1 fruit fly cellular context compared by ENCODE assay signal in the genomic region with DNA sequence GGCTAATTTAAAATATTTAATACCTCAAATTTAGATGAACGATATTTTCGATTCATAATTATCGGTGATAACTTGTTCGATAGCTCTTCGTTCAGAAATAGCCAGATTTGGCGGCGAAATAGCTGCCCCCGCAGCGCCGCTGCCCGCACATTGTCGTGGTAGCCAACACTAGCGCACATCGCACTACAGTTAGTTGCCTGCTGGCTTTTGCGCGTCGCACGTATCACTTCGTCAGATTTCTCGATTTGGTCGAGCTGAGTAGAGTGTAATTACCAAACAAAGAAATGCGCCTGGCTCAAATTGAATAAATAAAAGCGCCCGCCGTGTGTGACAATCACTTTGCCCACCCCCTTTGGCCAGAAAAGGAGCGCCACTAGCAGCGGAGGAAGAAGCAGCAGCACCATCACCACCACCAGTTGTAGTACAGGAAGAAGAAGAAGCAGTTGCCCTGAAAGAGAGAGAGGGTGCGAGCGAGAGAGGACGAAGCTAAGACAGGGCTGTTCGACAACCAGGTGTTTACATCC.
TF ChIP-seq lines count a peak whose summit lies in the region.

TSS of gene Abcd3 (plus strand) at position 145 of the 524 bp plus-strand sequence.

TF ChIP-seq in whole organism, embryonic, 481 proteins besides CTCF, POLR2A, EP300 and RAD21 (continued from another document and continues in another):
- TF ChIP-seq CG7786 (GFP tag; optimal IDR thresholded peaks at IDR 0.05; lab: Kevin White, UChicago) (peak; percentile 19), gt (GFP tag; IDR thresholded peaks at IDR 0.05; lab: Robert Waterston, UW) (no peak), CG1233 (GFP tag; optimal IDR thresholded peaks at IDR 0.05; lab: Kevin White, UChicago) (no peak), CG11695 (GFP tag; IDR thresholded peaks at IDR 0.05; lab: Robert Waterston, UW) (no peak), twi (tag; optimal IDR thresholded peaks at IDR 0.05; lab: Kevin White, UChicago) (peak; percentile 59), CG8089 (GFP tag; optimal IDR thresholded peaks at IDR 0.05; lab: Kevin White, UChicago) (peak; percentile 31), CG7963 (GFP tag; IDR thresholded peaks at IDR 0.05; lab: Robert Waterston, UW; ENCODE audit: partially characterized antibody) (peak; percentile 62; the same call in 2 of the 3 replicates), caup (GFP tag; optimal IDR thresholded peaks at IDR 0.05; lab: Kevin White, UChicago; ENCODE audit: severe bottlenecking) (peak; percentile 45), lola (GFP tag; optimal IDR thresholded peaks at IDR 0.05; lab: Kevin White, UChicago) (no peak), ap (GFP tag; IDR thresholded peaks at IDR 0.05; lab: Robert Waterston, UW) (no peak), esg (GFP tag; conservative IDR thresholded peaks at IDR 0.05; lab: Robert Waterston, UW) (no peak), Gsc (GFP tag; IDR thresholded peaks at IDR 0.05; lab: Robert Waterston, UW) (no peak), toy (GFP tag; IDR thresholded peaks at IDR 0.05; lab: Robert Waterston, UW) (no peak), Nf-YA (GFP tag; IDR thresholded peaks at IDR 0.05; lab: Robert Waterston, UW) (no peak), CG2199 (GFP tag; IDR thresholded peaks at IDR 0.05; lab: Robert Waterston, UW) (no peak), ems (GFP tag; optimal IDR thresholded peaks at IDR 0.05; lab: Kevin White, UChicago) (peak; percentile 31), emc (GFP tag; optimal IDR thresholded peaks at IDR 0.05; lab: Kevin White, UChicago) (no peak), CG12744 (GFP tag; optimal IDR thresholded peaks at IDR 0.05; lab: Kevin White, UChicago) (no peak), CG11456 (GFP tag; IDR thresholded peaks at IDR 0.05; lab: Robert Waterston, UW) (0 out of 3 replicates have a peak, but pooled peaks have one; percentile 49), gcm (GFP tag; optimal IDR thresholded peaks at IDR 0.05; lab: Kevin White, UChicago) (peak; percentile 56), CG6791 (GFP tag; IDR thresholded peaks at IDR 0.05; lab: Robert Waterston, UW; ENCODE audit: partially characterized antibody) (peak; percentile 75), NK7.1 (GFP tag; optimal IDR thresholded peaks at IDR 0.05; lab: Kevin White, UChicago) (no peak), CG17385 (GFP tag; optimal IDR thresholded peaks at IDR 0.05; lab: Kevin White, UChicago) (peak; percentile 100), nerfin-1 (tag; optimal IDR thresholded peaks at IDR 0.05; lab: Kevin White, UChicago) (peak; percentile 68), Fer1 (GFP tag; optimal IDR thresholded peaks at IDR 0.05; lab: Kevin White, UChicago) (peak; percentile 71), Atf6 (GFP tag; IDR thresholded peaks at IDR 0.05; lab: Robert Waterston, UW) (0 out of 2 replicates have a peak, but pooled peaks have one; percentile 15), CG2875 (GFP tag; optimal IDR thresholded peaks at IDR 0.05; lab: Kevin White, UChicago) (no peak), CG31365 (tag; optimal IDR thresholded peaks at IDR 0.05; lab: Kevin White, UChicago) (peak; percentile 23), CG1603 (tag; optimal IDR thresholded peaks at IDR 0.05; lab: Kevin White, UChicago) (peak; percentile 49), shn (GFP tag; optimal IDR thresholded peaks at IDR 0.05; lab: Kevin White, UChicago) (peak; percentile 1), org-1 (GFP tag; optimal IDR thresholded peaks at IDR 0.05; lab: Kevin White, UChicago) (no peak), H2.0 (GFP tag; IDR thresholded peaks at IDR 0.05; lab: Robert Waterston, UW) (no peak), CG4617 (GFP tag; optimal IDR thresholded peaks at IDR 0.05; lab: Kevin White, UChicago; ENCODE audit: borderline replicate concordance) (peak; percentile 36), pita (GFP tag; optimal IDR thresholded peaks at IDR 0.05; lab: Kevin White, UChicago) (no peak), sisA (GFP tag; IDR thresholded peaks at IDR 0.05; lab: Robert Waterston, UW) (no peak), Mrtf (GFP tag; IDR thresholded peaks at IDR 0.05; lab: Robert Waterston, UW) (no peak), ttk (GFP tag; IDR thresholded peaks at IDR 0.05; lab: Robert Waterston, UW) (no peak), Hr39 (optimal IDR thresholded peaks at IDR 0.05; lab: Kevin White, UChicago) (no peak), NC2α (GFP tag; optimal IDR thresholded peaks at IDR 0.05; lab: Kevin White, UChicago) (no peak), Fer2 (tag; optimal IDR thresholded peaks at IDR 0.05; lab: Kevin White, UChicago) (no peak), CG2129 (GFP tag; IDR thresholded peaks at IDR 0.05; lab: Robert Waterston, UW; ENCODE audit: partially characterized antibody) (no peak), CG32772 (GFP tag; IDR thresholded peaks at IDR 0.05; lab: Robert Waterston, UW) (no peak), wdn (GFP tag; IDR thresholded peaks at IDR 0.05; lab: Robert Waterston, UW) (no peak), CG43689 (GFP tag; IDR thresholded peaks at IDR 0.05; lab: Robert Waterston, UW) (no peak), PHDP (tag; optimal IDR thresholded peaks at IDR 0.05; lab: Kevin White, UChicago) (peak; percentile 26), CG10959 (GFP tag; IDR thresholded peaks at IDR 0.05; lab: Robert Waterston, UW) (no peak), CG10209 (GFP tag; optimal IDR thresholded peaks at IDR 0.05; lab: Kevin White, UChicago) (peak; percentile 26), CG17568 (GFP tag; optimal IDR thresholded peaks at IDR 0.05; lab: Kevin White, UChicago) (no peak), CG14050 (GFP tag; IDR thresholded peaks at IDR 0.05; lab: Robert Waterston, UW) (no peak), kah (GFP tag; optimal IDR thresholded peaks at IDR 0.05; lab: Kevin White, UChicago) (peak; percentile 75), CG7839 (tag; optimal IDR thresholded peaks at IDR 0.05; lab: Kevin White, UChicago) (peak; percentile 25), CG2202 (tag; optimal IDR thresholded peaks at IDR 0.05; lab: Kevin White, UChicago) (peak; percentile 27), CG10431 (GFP tag; optimal IDR thresholded peaks at IDR 0.05; lab: Kevin White, UChicago) (no peak), Lhr (GFP tag; optimal IDR thresholded peaks at IDR 0.05; lab: Kevin White, UChicago) (peak; percentile 2), nerfin-2 (GFP tag; IDR thresholded peaks at IDR 0.05; lab: Robert Waterston, UW; ENCODE audit: partially characterized antibody) (peak; percentile 71), CG16863 (GFP tag; optimal IDR thresholded peaks at IDR 0.05; lab: Kevin White, UChicago) (no peak), Bgb (GFP tag; IDR thresholded peaks at IDR 0.05; lab: Robert Waterston, UW; ENCODE audit: partially characterized antibody) (peak; percentile 74), CG7745 (tag; optimal IDR thresholded peaks at IDR 0.05; lab: Kevin White, UChicago) (no peak), tgo (GFP tag; IDR thresholded peaks at IDR 0.05; lab: Robert Waterston, UW) (no peak), Hsf (GFP tag; optimal IDR thresholded peaks at IDR 0.05; lab: Kevin White, UChicago) (no peak), aop (GFP tag; IDR thresholded peaks at IDR 0.05; lab: Robert Waterston, UW) (no peak), CG1647 (GFP tag; optimal IDR thresholded peaks at IDR 0.05; lab: Kevin White, UChicago) (no peak), ham (GFP tag; IDR thresholded peaks at IDR 0.05; lab: Robert Waterston, UW) (no peak), chif (GFP tag; optimal IDR thresholded peaks at IDR 0.05; lab: Kevin White, UChicago) (peak in 1 of 2 experiments; percentile 0), Hmr (GFP tag; optimal IDR thresholded peaks at IDR 0.05; lab: Kevin White, UChicago) (peak; percentile 73), D19B (GFP tag; optimal IDR thresholded peaks at IDR 0.05; lab: Kevin White, UChicago) (no peak), Meics (GFP tag; optimal IDR thresholded peaks at IDR 0.05; lab: Kevin White, UChicago) (peak; percentile 29), bigmax (GFP tag; optimal IDR thresholded peaks at IDR 0.05; lab: Kevin White, UChicago) (no peak), CG8765 (GFP tag; IDR thresholded peaks at IDR 0.05; lab: Robert Waterston, UW) (no peak), Dfd (GFP tag; optimal IDR thresholded peaks at IDR 0.05; lab: Kevin White, UChicago) (no peak), CG14014 (GFP tag; IDR thresholded peaks at IDR 0.05; lab: Robert Waterston, UW) (peak; percentile 34; the same call in 1 of the 2 replicates), Six4 (GFP tag; optimal IDR thresholded peaks at IDR 0.05; lab: Kevin White, UChicago) (no peak), Atf-2 (GFP tag; optimal IDR thresholded peaks at IDR 0.05; lab: Kevin White, UChicago) (no peak), CG31441 (GFP tag; IDR thresholded peaks at IDR 0.05; lab: Robert Waterston, UW) (0 out of 2 replicates have a peak, but pooled peaks have one; percentile 24), stc (GFP tag; IDR thresholded peaks at IDR 0.05; lab: Robert Waterston, UW) (0 out of 2 replicates have a peak, but pooled peaks have one; percentile 12), tap (tag; optimal IDR thresholded peaks at IDR 0.05; lab: Kevin White, UChicago) (no peak), dimm (GFP tag; IDR thresholded peaks at IDR 0.05; lab: Robert Waterston, UW) (no peak), jigr1 (GFP tag; IDR thresholded peaks at IDR 0.05; lab: Robert Waterston, UW) (no peak), Drgx (GFP tag; IDR thresholded peaks at IDR 0.05; lab: Robert Waterston, UW) (no peak), CG12236 (GFP tag; optimal IDR thresholded peaks at IDR 0.05; lab: Kevin White, UChicago) (no peak), Blimp-1 (GFP tag; optimal IDR thresholded peaks at IDR 0.05; lab: Kevin White, UChicago) (no peak), CG18011 (GFP tag; optimal IDR thresholded peaks at IDR 0.05; lab: Kevin White, UChicago) (no peak), CG6254 (GFP tag; optimal IDR thresholded peaks at IDR 0.05; lab: Kevin White, UChicago) (peak; percentile 31), CG3407 (GFP tag; optimal IDR thresholded peaks at IDR 0.05; lab: Kevin White, UChicago) (no peak), hb (GFP tag; IDR thresholded peaks at IDR 0.05; lab: Robert Waterston, UW; ENCODE audit: partially characterized antibody) (peak; percentile 67; the same call in 2 of the 3 replicates), phol (tag; optimal IDR thresholded peaks at IDR 0.05; lab: Kevin White, UChicago) (no peak), CG3995 (GFP tag; optimal IDR thresholded peaks at IDR 0.05; lab: Kevin White, UChicago) (no peak), zen2 (GFP tag; IDR thresholded peaks at IDR 0.05; lab: Robert Waterston, UW; ENCODE audit: partially characterized antibody) (peak; percentile 62), sima (GFP tag; optimal IDR thresholded peaks at IDR 0.05; lab: Kevin White, UChicago) (no peak), CG3847 (GFP tag; IDR thresholded peaks at IDR 0.05; lab: Robert Waterston, UW) (peak; percentile 33; the same call in 1 of the 2 replicates), CG8924 (tag; optimal IDR thresholded peaks at IDR 0.05; lab: Kevin White, UChicago) (peak; percentile 69), Sry-β (GFP tag; optimal IDR thresholded peaks at IDR 0.05; lab: Kevin White, UChicago) (peak; percentile 99), Pdp1 (GFP tag; optimal IDR thresholded peaks at IDR 0.05; lab: Kevin White, UChicago) (peak; percentile 21 to 59), ewg (GFP tag; optimal IDR thresholded peaks at IDR 0.05; lab: Kevin White, UChicago) (peak; percentile 38), lmd (GFP tag; IDR thresholded peaks at IDR 0.05; lab: Robert Waterston, UW) (no peak), Nf-YB (GFP tag; optimal IDR thresholded peaks at IDR 0.05; lab: Kevin White, UChicago) (peak; percentile 13), CG16813 (GFP tag; IDR thresholded peaks at IDR 0.05; lab: Robert Waterston, UW; ENCODE audit: partially characterized antibody) (peak; percentile 60; the same call in 2 of the 3 replicates), CG13123 (GFP tag; optimal IDR thresholded peaks at IDR 0.05; lab: Kevin White, UChicago) (no peak), Mes4 (GFP tag; optimal IDR thresholded peaks at IDR 0.05; lab: Kevin White, UChicago) (no peak), row (GFP tag; IDR thresholded peaks at IDR 0.05; lab: Robert Waterston, UW) (peak; percentile 73; the same call in 2 of the 3 replicates), trh (GFP tag; optimal IDR thresholded peaks at IDR 0.05; lab: Kevin White, UChicago) (no peak), Side (GFP tag; optimal IDR thresholded peaks at IDR 0.05; lab: Kevin White, UChicago) (peak; percentile 34), Scr (GFP tag; IDR thresholded peaks at IDR 0.05; lab: Robert Waterston, UW; ENCODE audit: partially characterized antibody) (peak; percentile 68), wor (GFP tag; IDR thresholded peaks at IDR 0.05; lab: Robert Waterston, UW) (no peak), nmo (GFP tag; optimal IDR thresholded peaks at IDR 0.05; lab: Kevin White, UChicago) (peak; percentile 27), Xbp1 (GFP tag; optimal IDR thresholded peaks at IDR 0.05; lab: Kevin White, UChicago) (peak; percentile 1), CG30020 (tag; optimal IDR thresholded peaks at IDR 0.05; lab: Kevin White, UChicago) (no peak), CHES-1-like (GFP tag; optimal IDR thresholded peaks at IDR 0.05; lab: Kevin White, UChicago) (peak; percentile 19), bsh (GFP tag; optimal IDR thresholded peaks at IDR 0.05; lab: Kevin White, UChicago) (no peak), hth (optimal IDR thresholded peaks at IDR 0.05; lab: Kevin White, UChicago) (no peak), peb (GFP tag; IDR thresholded peaks at IDR 0.05; lab: Robert Waterston, UW) (no peak), Spps (tag; optimal IDR thresholded peaks at IDR 0.05; lab: Kevin White, UChicago) (no peak), slbo (GFP tag; IDR thresholded peaks at IDR 0.05; lab: Robert Waterston, UW) (peak; percentile 27; the same call in 1 of the 2 replicates), CG14667 (GFP tag; IDR thresholded peaks at IDR 0.05; lab: Robert Waterston, UW) (no peak), CG2116 (GFP tag; optimal IDR thresholded peaks at IDR 0.05; lab: Kevin White, UChicago) (peak; percentile 56), CG12104 (GFP tag; optimal IDR thresholded peaks at IDR 0.05; lab: Kevin White, UChicago) (no peak), slp2 (GFP tag; optimal IDR thresholded peaks at IDR 0.05; lab: Kevin White, UChicago) (no peak), CG7372 (GFP tag; IDR thresholded peaks at IDR 0.05; lab: Robert Waterston, UW) (no peak), Bteb2 (GFP tag; optimal IDR thresholded peaks at IDR 0.05; lab: Kevin White, UChicago) (no peak), luna (GFP tag; optimal IDR thresholded peaks at IDR 0.05; lab: Kevin White, UChicago) (no peak), CG30403 (GFP tag; optimal IDR thresholded peaks at IDR 0.05; lab: Kevin White, UChicago) (no peak), trem (tag; optimal IDR thresholded peaks at IDR 0.05; lab: Kevin White, UChicago) (peak; percentile 46), schlank (tag; optimal IDR thresholded peaks at IDR 0.05; lab: Kevin White, UChicago) (peak; percentile 50), Sry-δ (GFP tag; optimal IDR thresholded peaks at IDR 0.05; lab: Kevin White, UChicago) (peak; percentile 70), tio (GFP tag; optimal IDR thresholded peaks at IDR 0.05; lab: Kevin White, UChicago) (no peak), tna (GFP tag; IDR thresholded peaks at IDR 0.05; lab: Robert Waterston, UW; ENCODE audit: partially characterized antibody) (peak; percentile 68)
